Worm (Caenorhabditis elegans): ENCODE results near the gene R10E8.2.

DNA sequence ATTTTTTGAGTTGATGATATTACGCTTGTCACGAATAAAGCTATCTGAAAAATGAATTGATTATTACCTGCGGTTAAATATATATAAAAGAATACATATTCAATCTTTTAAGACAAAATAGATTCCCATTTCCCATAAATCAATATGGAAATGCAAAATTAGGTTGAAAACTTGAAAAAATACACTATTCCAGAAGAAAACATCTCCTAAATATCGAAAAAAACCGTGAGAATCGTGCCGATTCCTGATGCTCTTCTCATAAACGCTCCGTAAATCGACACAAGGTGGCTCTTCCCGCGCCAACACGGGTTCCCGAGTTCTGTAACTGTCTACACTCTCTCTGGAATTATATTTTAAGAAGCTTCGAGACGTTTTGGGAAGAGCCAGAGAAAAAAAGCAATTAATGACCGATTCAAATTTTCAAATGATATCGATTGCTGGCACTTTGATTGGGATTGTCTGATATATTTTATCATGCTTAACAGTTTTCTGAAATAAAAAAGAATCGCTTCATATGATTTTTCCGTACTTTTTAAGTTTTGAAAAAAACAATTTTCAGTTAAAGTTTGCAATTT, 16.8 kb upstream of the R10E8.2 start, which contains the start of gene R10E8.3:
- no peak for TF ChIP-seq unc-62 (GFP tag; optimal IDR thresholded peaks at IDR 0.05)
- TF ChIP-seq snpc-4 (tag; optimal IDR thresholded peaks at IDR 0.05) = no peak
- TF ChIP-seq nhr-76 (tag; optimal IDR thresholded peaks at IDR 0.05) = no peak
- no peak for TF ChIP-seq nhr-12 (tag; optimal IDR thresholded peaks at IDR 0.05)
- no peak for TF ChIP-seq nhr-237 (tag; optimal IDR thresholded peaks at IDR 0.05)
- no peak for TF ChIP-seq blmp-1 (tag; optimal IDR thresholded peaks at IDR 0.05)
- TF ChIP-seq pha-4 (tag; optimal IDR thresholded peaks at IDR 0.05) = no peak
